Worm (Caenorhabditis elegans) whole organism, L3 larva: ENCODE data around the gene miga-1.
A peak's percentile ranks its signal among the peaks of the same experiment; 100 is the strongest.

ENCODE experiments used
- R02D3.7 ChIP-seq: fragments of 150-350 bp; optimal IDR thresholded peaks from 2 replicates; lab custom pipeline; 2014; ENCODE audit warnings: missing biosample characterization, missing genetic modification characterization
- aly-2 ChIP-seq: fragments of 150-350 bp; optimal IDR thresholded peaks from 2 replicates; lab custom pipeline; 2014; ENCODE audit warnings: missing biosample characterization, missing genetic modification characterization
- ceh-82 ChIP-seq: fragments of 150-350 bp; optimal IDR thresholded peaks from 2 replicates; lab custom pipeline; 2014; ENCODE audit warnings: missing biosample characterization, missing genetic modification characterization
- egl-5 ChIP-seq: fragments of 150-350 bp; optimal IDR thresholded peaks from 2 replicates; lab custom pipeline; 2017; ENCODE audit warnings: missing biosample characterization, missing genetic modification reagents, missing genetic modification characterization, inconsistent platforms
- elt-1 ChIP-seq: fragments of 150-350 bp; optimal IDR thresholded peaks from 2 replicates; lab custom pipeline; 2014; ENCODE audit warnings: missing biosample characterization, missing genetic modification characterization
- elt-2 ChIP-seq: sonication (generic microtip); optimal IDR thresholded peaks from 2 replicates; lab custom pipeline; 2016; ENCODE audit warnings: missing genetic modification reagents, mild to moderate bottlenecking, missing genetic modification characterization, missing compliant biosample characterization
- elt-3 ChIP-seq, 3 experiments: fragments of 150-350 bp in 1 of 3; sonication (generic microtip) in 2 of 3; optimal IDR thresholded peaks; 2 replicates in 2 of 3; 4 replicates in 1 of 3; lab custom pipeline; 2014 to 2017; ENCODE audit warnings: missing biosample characterization in 3 of 3, missing genetic modification characterization in 3 of 3
- fkh-2 ChIP-seq: fragments of 150-350 bp; optimal IDR thresholded peaks from 2 replicates; lab custom pipeline; 2014; ENCODE audit warnings: missing biosample characterization, missing genetic modification reagents, missing genetic modification characterization
- hmg-11 ChIP-seq: sonication (generic microtip); optimal IDR thresholded peaks from 2 replicates; lab custom pipeline; 2016; ENCODE audit warnings: missing genetic modification characterization, missing compliant biosample characterization
- jun-1 ChIP-seq: fragments of 150-350 bp; optimal IDR thresholded peaks from 2 replicates; lab custom pipeline; 2014; ENCODE audit warnings: missing biosample characterization, missing genetic modification reagents, missing genetic modification characterization
- lin-15B ChIP-seq: fragments of 150-350 bp; optimal IDR thresholded peaks from 2 replicates; lab custom pipeline; 2014; ENCODE audit warnings: missing biosample characterization, missing genetic modification characterization
- mdl-1 ChIP-seq: fragments of 150-350 bp; optimal IDR thresholded peaks from 2 replicates; lab custom pipeline; 2014; ENCODE audit warnings: missing biosample characterization, missing genetic modification characterization
- mml-1 ChIP-seq: fragments of 150-350 bp; sonication (generic microtip); optimal IDR thresholded peaks from 3 replicates; lab custom pipeline; 2014; ENCODE audit warnings: missing biosample characterization, missing genetic modification characterization
- nfya-1 ChIP-seq: sonication (generic microtip); optimal IDR thresholded peaks from 2 replicates; lab custom pipeline; 2017; ENCODE audit warnings: missing genetic modification characterization, mild to moderate bottlenecking, missing compliant biosample characterization, antibody characterized with exemption, moderate library complexity; ENCODE audit not compliant: insufficient read depth
- nhr-12 ChIP-seq: fragments of 150-350 bp; optimal IDR thresholded peaks from 2 replicates; lab custom pipeline; 2014; ENCODE audit warnings: missing biosample characterization, missing genetic modification characterization
- nhr-23 ChIP-seq: fragments of 150-350 bp; optimal IDR thresholded peaks from 2 replicates; lab custom pipeline; 2014; ENCODE audit warnings: missing biosample characterization, missing genetic modification reagents, missing genetic modification characterization
- nhr-25 ChIP-seq: sonication (generic microtip); optimal IDR thresholded peaks from 2 replicates; lab custom pipeline; 2017; ENCODE audit warnings: missing biosample characterization, missing genetic modification characterization
- nhr-28 ChIP-seq: fragments of 150-350 bp; optimal IDR thresholded peaks from 2 replicates; lab custom pipeline; 2014; ENCODE audit warnings: missing biosample characterization, missing genetic modification characterization
- nhr-43 ChIP-seq: sonication (generic microtip); optimal IDR thresholded peaks from 2 replicates; lab custom pipeline; 2016; ENCODE audit warnings: mild to moderate bottlenecking, missing genetic modification characterization, missing compliant biosample characterization; ENCODE audit not compliant: poor library complexity, severe bottlenecking
- nhr-67 ChIP-seq: fragments of 150-350 bp; optimal IDR thresholded peaks from 2 replicates; lab custom pipeline; 2014; ENCODE audit warnings: missing biosample characterization, missing genetic modification characterization
- nhr-76 ChIP-seq: fragments of 150-350 bp; sonication (generic microtip); optimal IDR thresholded peaks from 5 replicates; lab custom pipeline; 2014; ENCODE audit warnings: missing biosample characterization, missing genetic modification characterization
- nhr-77 ChIP-seq: fragments of 150-350 bp; optimal IDR thresholded peaks from 2 replicates; lab custom pipeline; 2014; ENCODE audit warnings: missing biosample characterization, missing genetic modification characterization
- pha-4 ChIP-seq: fragments of 150-350 bp; optimal IDR thresholded peaks from 2 replicates; lab custom pipeline; 2014; ENCODE audit warnings: missing biosample characterization, missing genetic modification reagents, missing genetic modification characterization
- pqm-1 ChIP-seq: fragments of 150-350 bp; optimal IDR thresholded peaks from 2 replicates; lab custom pipeline; 2017; ENCODE audit warnings: missing biosample characterization, missing genetic modification characterization, inconsistent platforms
- sea-2 ChIP-seq: fragments of 150-350 bp; sonication (generic microtip); optimal IDR thresholded peaks from 4 replicates; lab custom pipeline; 2014; ENCODE audit warnings: missing biosample characterization, missing genetic modification reagents, missing genetic modification characterization
- snpc-4 ChIP-seq: fragments of 150-350 bp; optimal IDR thresholded peaks from 2 replicates; lab custom pipeline; 2014; ENCODE audit warnings: missing biosample characterization, missing genetic modification characterization
- unc-39 ChIP-seq: sonication (generic microtip); optimal IDR thresholded peaks from 4 replicates; lab custom pipeline; 2017; ENCODE audit warnings: missing biosample characterization, missing genetic modification characterization
- unc-62 ChIP-seq: fragments of 150-350 bp; sonication (generic microtip); optimal IDR thresholded peaks from 4 replicates; lab custom pipeline; 2014; ENCODE audit warnings: missing biosample characterization, missing genetic modification reagents, missing genetic modification characterization
- zag-1 ChIP-seq: fragments of 150-350 bp; optimal IDR thresholded peaks from 2 replicates; lab custom pipeline; 2014; ENCODE audit warnings: missing biosample characterization, missing genetic modification characterization
- ztf-11 ChIP-seq: fragments of 150-350 bp; optimal IDR thresholded peaks from 2 replicates; lab custom pipeline; 2014; ENCODE audit warnings: missing biosample characterization, missing genetic modification characterization

miga-1 gene

DNA sequence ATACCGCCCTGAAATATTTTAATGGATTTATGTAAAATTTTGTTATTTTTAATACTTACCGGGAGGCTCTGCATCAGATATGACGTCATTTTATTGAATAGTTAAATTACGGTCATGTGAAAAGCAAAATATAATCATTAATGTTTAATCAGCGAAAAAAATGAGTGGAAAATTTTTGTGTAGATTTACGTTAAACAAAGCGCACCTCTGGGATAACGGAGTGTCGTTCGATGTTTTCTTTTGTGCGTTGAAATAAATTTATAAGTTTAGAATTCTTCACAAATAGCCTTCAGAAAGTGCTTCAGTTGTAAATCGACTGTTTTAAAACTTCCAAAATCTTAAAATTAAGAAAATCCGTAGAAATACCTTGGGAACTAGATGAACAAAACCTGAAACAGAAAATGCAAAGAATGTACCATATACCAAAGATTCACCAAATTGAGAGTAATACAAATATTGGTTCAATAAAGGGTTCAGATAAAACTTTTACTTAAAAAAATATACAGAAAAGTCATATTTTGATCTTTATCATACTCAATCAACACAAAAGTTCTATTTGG, at the start of gene miga-1, which contains the start of gene K01D12.20:
Gene miga-1 (minus strand): TSS at position 183 of the 560 bp plus-strand sequence.
Gene K01D12.20 (minus strand): TSS at position 138 of the 560 bp plus-strand sequence.
- TF ChIP-seq lin-15B (tag; lab: Kevin White, UChicago) (peak; percentile 47), elt-3 (tag; optimal IDR thresholded peaks at IDR 0.05; lab: Kevin White, UChicago) (no peak), elt-1 (tag; lab: Kevin White, UChicago) (no peak), nhr-76 (tag; lab: Kevin White, UChicago) (no peak), zag-1 (tag; lab: Kevin White, UChicago) (no peak), jun-1 (no peak), nhr-77 (no peak), snpc-4 (tag; lab: Kevin White, UChicago) (peak; percentile 34), ceh-82 (tag; lab: Kevin White, UChicago) (no peak), nhr-23 (tag; lab: Kevin White, UChicago) (peak; percentile 40), pqm-1 (tag; lab: Kevin White, UChicago) (peak; percentile 18), nhr-25 (tag; lab: Kevin White, UChicago) (no peak), sea-2 (GFP tag; lab: Kevin White, UChicago) (no peak), fkh-2 (tag; lab: Kevin White, UChicago) (no peak), pha-4 (tag; lab: Kevin White, UChicago) (peak; percentile 64), R02D3.7 (tag; lab: Kevin White, UChicago) (peak; percentile 93), elt-2 (tag; lab: Kevin White, UChicago) (peak; percentile 44)

DNA sequence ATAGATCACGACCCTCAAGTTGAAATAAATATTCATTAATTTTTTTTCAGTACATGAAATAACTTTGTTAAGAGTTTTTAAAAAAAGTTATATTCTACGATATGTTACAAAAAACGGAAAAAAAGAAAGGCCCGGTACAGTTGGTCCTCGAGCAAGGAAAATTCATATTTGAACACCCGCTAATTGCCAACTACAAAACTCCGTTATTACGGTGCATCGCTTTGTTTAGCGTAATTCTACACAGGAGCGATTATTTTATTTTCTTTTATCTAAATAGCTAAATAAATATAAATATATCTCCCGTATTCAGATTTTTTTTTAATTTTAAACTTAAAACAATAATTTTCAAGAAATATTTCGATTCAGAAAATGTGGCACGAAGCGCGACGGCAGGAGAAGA, 49.8 kb upstream of the miga-1 start, which contains the start of gene F28C1.1:
Gene F28C1.1 (plus strand): TSS at position 365 of the 400 bp plus-strand sequence.
- TF ChIP-seq jun-1 (no peak), nfya-1 (tag; lab: Kevin White, UChicago) (peak; percentile 46), mdl-1 (tag; lab: Kevin White, UChicago) (no peak), R02D3.7 (tag; lab: Kevin White, UChicago) (peak; percentile 66), pha-4 (tag; lab: Kevin White, UChicago) (peak; percentile 33), nhr-12 (no peak)

- no peak for TF ChIP-seq nhr-67 (tag; lab: Kevin White, UChicago)
- TF ChIP-seq aly-2 (tag; lab: Kevin White, UChicago), result no peak
- TF ChIP-seq nhr-28 (tag; lab: Kevin White, UChicago), result no peak
These were observed 49.2 kb upstream of the miga-1 start, which contains the start of gene C54D10.10 for ce11 chrV:12449902-12450301. C54D10.10 (minus strand) TSS chrV:12450002.

DNA sequence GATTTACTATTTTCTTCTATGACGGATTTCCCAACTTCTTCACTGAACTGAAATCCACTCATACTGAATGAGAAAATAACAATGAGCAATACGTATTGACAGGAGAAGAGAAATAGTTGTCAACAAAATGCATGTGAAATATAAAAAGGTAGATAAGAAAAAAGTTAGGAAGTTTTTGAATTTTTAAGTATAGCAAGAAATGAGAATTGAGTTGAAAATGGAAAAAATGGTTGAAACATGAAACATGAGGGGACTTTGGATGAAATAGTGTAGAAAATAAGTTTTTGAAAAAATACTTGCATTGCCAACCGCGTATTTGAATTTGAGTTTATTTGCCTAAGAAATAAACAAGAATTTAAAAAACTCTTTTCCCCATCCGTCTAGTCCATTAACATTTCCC, 46.2 kb upstream of the miga-1 start, which contains the start of the genes pals-38 and C54D10.9:
Gene pals-38 (minus strand): TSS at position 101 of the 400 bp plus-strand sequence.
Gene C54D10.9 (plus strand): TSS at position 259 of the 400 bp plus-strand sequence.
- TF ChIP-seq unc-62 (GFP tag; lab: Kevin White, UChicago), result no peak
- no peak for TF ChIP-seq nhr-12
- TF ChIP-seq ztf-11 (tag; lab: Kevin White, UChicago), result no peak
- no peak for TF ChIP-seq nhr-67 (tag; lab: Kevin White, UChicago)
- no peak for TF ChIP-seq unc-39 (tag; lab: Kevin White, UChicago)
- no peak for TF ChIP-seq sea-2 (GFP tag; lab: Kevin White, UChicago)
- no peak for TF ChIP-seq elt-3 (tag; optimal IDR thresholded peaks at IDR 0.05; lab: Kevin White, UChicago)
- no peak for TF ChIP-seq mml-1 (tag; lab: Kevin White, UChicago)
- no peak for TF ChIP-seq pha-4 (tag; lab: Kevin White, UChicago)
- TF ChIP-seq nhr-23 (tag; lab: Kevin White, UChicago), result no peak
- TF ChIP-seq, all 47 proteins: peak for 0

- no peak for TF ChIP-seq elt-3 (tag; optimal IDR thresholded peaks at IDR 0.05; lab: Kevin White, UChicago)
- peak; percentile 39 for TF ChIP-seq pha-4 (tag; lab: Kevin White, UChicago)
- no peak for TF ChIP-seq nhr-43
- TF ChIP-seq ceh-82 (tag; lab: Kevin White, UChicago), result no peak
- no peak for TF ChIP-seq egl-5 (tag; lab: Kevin White, UChicago)
- peak; percentile 30 for TF ChIP-seq pqm-1 (tag; lab: Kevin White, UChicago)
- TF ChIP-seq hmg-11, result no peak
These were observed 43.1 kb upstream of the miga-1 start, which contains the start of gene pals-39 for ce11 chrV:12443754-12444153. pals-39 (minus strand) TSS chrV:12443854.
